Fruit fly (Drosophila melanogaster) whole organism, embryonic: ENCODE measurements around the gene CG43179.

Experiments
- Adf1 ChIP-seq: fragments of 200-800 bp; sonication (Bioruptor generic); IDR thresholded peaks from 2 replicates; pipeline ENCODE4 v1.3.6; 2022; ENCODE audit warnings: missing biosample characterization, missing genetic modification characterization
- B-H1 ChIP-seq: fragments of 200-800 bp; sonication (Bioruptor generic); IDR thresholded peaks from 3 replicates; pipeline ENCODE4 v1.3.6; 2022; ENCODE audit warnings: missing biosample characterization, missing genetic modification characterization
- BtbVII ChIP-seq: fragments of 200-800 bp; sonication (Bioruptor generic); optimal IDR thresholded peaks from 3 replicates; lab custom pipeline; 2017; ENCODE audit warnings: missing biosample characterization, mild to moderate bottlenecking, missing genetic modification characterization
- CG10366 ChIP-seq: fragments of 200-800 bp; sonication (Bioruptor generic); IDR thresholded peaks from 2 replicates; pipeline ENCODE4 v1.3.6; 2022; ENCODE audit warnings: missing biosample characterization, missing genetic modification characterization
- CG10565 ChIP-seq: fragments of 200-800 bp; sonication (Bioruptor generic); optimal IDR thresholded peaks from 3 replicates; lab custom pipeline; 2016; ENCODE audit warnings: missing biosample characterization, mild to moderate bottlenecking, missing genetic modification characterization
- CG11560 ChIP-seq: fragments of 200-800 bp; sonication (Bioruptor generic); IDR thresholded peaks from 3 replicates; pipeline ENCODE4 v1.3.6; 2022; ENCODE audit warnings: missing biosample characterization, missing genetic modification characterization
- CG13296 ChIP-seq: fragments of 200-800 bp; sonication (Bioruptor generic); optimal IDR thresholded peaks from 3 replicates; lab custom pipeline; 2018; ENCODE audit warnings: missing biosample characterization, mild to moderate bottlenecking, missing genetic modification characterization
- CG15514 ChIP-seq: fragments of 200-800 bp; sonication (Bioruptor generic); optimal IDR thresholded peaks from 3 replicates; lab custom pipeline; 2017; ENCODE audit warnings: missing biosample characterization, missing genetic modification characterization, mild to moderate bottlenecking, moderate library complexity, missing genetic modification reagents
- CG18011 ChIP-seq: fragments of 200-800 bp; sonication (Bioruptor generic); optimal IDR thresholded peaks from 2 replicates; lab custom pipeline; 2017; ENCODE audit warnings: missing biosample characterization, missing genetic modification characterization, mild to moderate bottlenecking, moderate library complexity, missing genotype
- CG1832 ChIP-seq: fragments of 200-800 bp; sonication (Bioruptor generic); optimal IDR thresholded peaks from 2 replicates; lab custom pipeline; 2017; ENCODE audit warnings: missing biosample characterization, mild to moderate bottlenecking, missing genetic modification characterization, inconsistent platforms
- CG2889 ChIP-seq: fragments of 200-800 bp; sonication (Bioruptor generic); IDR thresholded peaks from 3 replicates; pipeline ENCODE4 v1.3.6; 2022; ENCODE audit warnings: missing biosample characterization, missing genetic modification characterization
- CG30403 ChIP-seq: fragments of 200-800 bp; sonication (Bioruptor generic); optimal IDR thresholded peaks from 3 replicates; lab custom pipeline; 2016; ENCODE audit warnings: missing biosample characterization, missing genetic modification characterization
- CG3838 ChIP-seq: fragments of 200-800 bp; sonication (Bioruptor generic); optimal IDR thresholded peaks from 3 replicates; lab custom pipeline; 2016; ENCODE audit warnings: missing biosample characterization, missing genetic modification characterization
- CG42726 ChIP-seq: fragments of 200-800 bp; sonication (Bioruptor generic); IDR thresholded peaks from 2 replicates; pipeline ENCODE4 v1.3.6; 2022; ENCODE audit warnings: missing biosample characterization, missing genetic modification characterization; ENCODE audit not compliant: partially characterized antibody
- CG43689 ChIP-seq: fragments of 200-800 bp; sonication (Bioruptor generic); IDR thresholded peaks from 2 replicates; pipeline ENCODE4 v1.3.6; 2022; ENCODE audit warnings: missing biosample characterization, missing genetic modification characterization
- CG5953 ChIP-seq: fragments of 200-800 bp; sonication (Bioruptor generic); IDR thresholded peaks from 2 replicates; pipeline ENCODE4 v1.3.6; 2022; ENCODE audit warnings: missing biosample characterization, missing genetic modification characterization
- Deaf1 ChIP-seq: fragments of 200-800 bp; optimal IDR thresholded peaks from 3 replicates; lab custom pipeline; 2019; ENCODE audit warnings: missing biosample characterization, mild to moderate bottlenecking, missing genetic modification characterization, moderate library complexity
- Dfd ChIP-seq, 2 experiments: fragments of >200 bp; optimal IDR thresholded peaks; 2 replicates each; lab custom pipeline; 2017; ENCODE audit warnings: missing biosample characterization in 2 of 2, missing genetic modification characterization in 2 of 2
- Dip3 ChIP-seq: fragments of 200-800 bp; sonication (Bioruptor generic); optimal IDR thresholded peaks from 3 replicates; lab custom pipeline; 2016; ENCODE audit warnings: missing biosample characterization, missing genetic modification characterization
- Dp ChIP-seq: fragments of 200-800 bp; sonication (Bioruptor generic); optimal IDR thresholded peaks from 2 replicates; lab custom pipeline; 2018; ENCODE audit warnings: missing biosample characterization, mild to moderate bottlenecking, missing genetic modification characterization, moderate library complexity
- Fer1 ChIP-seq: fragments of 200-800 bp; sonication (Bioruptor generic); optimal IDR thresholded peaks from 2 replicates; lab custom pipeline; 2017; ENCODE audit warnings: missing biosample characterization, mild to moderate bottlenecking, missing genetic modification characterization
- Hmr ChIP-seq: fragments of 200-800 bp; sonication (Bioruptor generic); optimal IDR thresholded peaks from 3 replicates; lab custom pipeline; 2017; ENCODE audit warnings: mild to moderate bottlenecking, missing biosample characterization, missing genetic modification reagents, missing genetic modification characterization
- Hsf ChIP-seq: fragments of 200-800 bp; sonication (Bioruptor generic); optimal IDR thresholded peaks from 3 replicates; lab custom pipeline; 2016; ENCODE audit warnings: missing biosample characterization, missing genetic modification characterization
- Lim3 ChIP-seq: fragments of 200-800 bp; sonication (Bioruptor generic); IDR thresholded peaks from 2 replicates; pipeline ENCODE4 v1.3.6; 2022; ENCODE audit warnings: missing biosample characterization, missing genetic modification characterization
- Lpt ChIP-seq: fragments of >200 bp; optimal IDR thresholded peaks from 2 replicates; lab custom pipeline; 2018; ENCODE audit warnings: missing biosample characterization, missing genetic modification characterization
- PHDP ChIP-seq: fragments of 200-800 bp; sonication (Bioruptor generic); optimal IDR thresholded peaks from 3 replicates; lab custom pipeline; 2018; ENCODE audit warnings: missing biosample characterization, mild to moderate bottlenecking, missing genetic modification characterization, moderate library complexity
- Ptx1 ChIP-seq: fragments of 200-800 bp; sonication (Bioruptor generic); IDR thresholded peaks from 2 replicates; pipeline ENCODE4 v1.3.6; 2022; ENCODE audit warnings: missing biosample characterization, missing genetic modification characterization
- Sin3A ChIP-seq: fragments of >200 bp; optimal IDR thresholded peaks from 2 replicates; lab custom pipeline; 2018
- Sox100B ChIP-seq: fragments of 200-800 bp; sonication (Bioruptor generic); optimal IDR thresholded peaks from 3 replicates; lab custom pipeline; 2018; ENCODE audit warnings: missing biosample characterization, mild to moderate bottlenecking, missing genetic modification characterization
- amos ChIP-seq: fragments of 200-800 bp; sonication (Bioruptor generic); IDR thresholded peaks from 2 replicates; pipeline ENCODE4 v1.3.6; 2022; ENCODE audit warnings: missing biosample characterization, missing genetic modification characterization; ENCODE audit not compliant: partially characterized antibody
- aop ChIP-seq: fragments of 200-800 bp; sonication (Bioruptor generic); IDR thresholded peaks from 2 replicates; pipeline ENCODE4 v1.3.6; 2022; ENCODE audit warnings: missing biosample characterization, missing genetic modification characterization
- ato ChIP-seq: fragments of 200-800 bp; sonication (Bioruptor generic); IDR thresholded peaks from 2 replicates; pipeline ENCODE4 v1.3.6; 2022; ENCODE audit warnings: missing biosample characterization, missing genetic modification characterization; ENCODE audit not compliant: partially characterized antibody
- dimm ChIP-seq: fragments of 200-800 bp; sonication (Bioruptor generic); IDR thresholded peaks from 2 replicates; pipeline ENCODE4 v1.3.6; 2022; ENCODE audit warnings: missing biosample characterization, missing genetic modification characterization
- dpn ChIP-seq, 2 experiments: fragments of 200-800 bp; sonication (Bioruptor generic); optimal IDR thresholded peaks; 3 replicates each; lab custom pipeline; 2016; ENCODE audit warnings: missing biosample characterization in 2 of 2, missing genetic modification characterization in 2 of 2
- ftz-f1 ChIP-seq: fragments of 200-800 bp; sonication (Bioruptor generic); optimal IDR thresholded peaks from 2 replicates; lab custom pipeline; 2016; ENCODE audit warnings: missing biosample characterization, missing genetic modification characterization
- gcm2 ChIP-seq: fragments of 200-800 bp; sonication (Bioruptor generic); optimal IDR thresholded peaks from 2 replicates; lab custom pipeline; 2016; ENCODE audit warnings: missing biosample characterization, missing genetic modification characterization
- gro ChIP-seq: fragments of 200-800 bp; sonication (Bioruptor generic); optimal IDR thresholded peaks from 2 replicates; lab custom pipeline; 2016; ENCODE audit warnings: missing biosample characterization, missing genetic modification characterization
- hbn ChIP-seq: fragments of 200-800 bp; sonication (Bioruptor generic); IDR thresholded peaks from 2 replicates; pipeline ENCODE4 v1.3.6; 2022; ENCODE audit warnings: missing biosample characterization, missing genetic modification characterization; ENCODE audit not compliant: partially characterized antibody
- hth ChIP-seq: fragments of >200 bp; optimal IDR thresholded peaks from 2 replicates; lab custom pipeline; 2017; ENCODE audit warnings: inconsistent platforms
- ind ChIP-seq: fragments of 200-800 bp; sonication (Bioruptor generic); optimal IDR thresholded peaks from 3 replicates; lab custom pipeline; 2016; ENCODE audit warnings: missing biosample characterization, missing genetic modification characterization
- lab ChIP-seq: fragments of 200-800 bp; sonication (Bioruptor generic); optimal IDR thresholded peaks from 3 replicates; lab custom pipeline; 2017; ENCODE audit warnings: missing biosample characterization, missing genetic modification characterization, mild to moderate bottlenecking, moderate library complexity, missing genetic modification reagents
- lilli ChIP-seq: fragments of 200-800 bp; sonication (Bioruptor generic); optimal IDR thresholded peaks from 3 replicates; lab custom pipeline; 2016; ENCODE audit warnings: missing biosample characterization, missing genetic modification characterization
- lov ChIP-seq, 2 experiments: fragments of 200-800 bp in 1 of 2; fragments of >200 bp in 1 of 2; sonication (Bioruptor generic) in 1 of 2; IDR thresholded peaks in 1 of 2; optimal IDR thresholded peaks in 1 of 2; 2 replicates in 1 of 2; 3 replicates in 1 of 2; pipeline versions ENCODE4 v1.3.6 to Lab custom; 2017 to 2022; ENCODE audit warnings: missing biosample characterization in 1 of 2, missing genetic modification characterization in 1 of 2
- odd ChIP-seq: fragments of 200-800 bp; sonication (Bioruptor generic); optimal IDR thresholded peaks from 2 replicates; lab custom pipeline; 2017; ENCODE audit warnings: missing biosample characterization, mild to moderate bottlenecking, missing genetic modification characterization
- otp ChIP-seq: fragments of 200-800 bp; sonication (Bioruptor generic); IDR thresholded peaks from 3 replicates; pipeline ENCODE4, ENCODE4 v1.3.6; 2022; ENCODE audit warnings: missing biosample characterization, missing genetic modification characterization
- salm ChIP-seq: fragments of 200-800 bp; sonication (Bioruptor generic); optimal IDR thresholded peaks from 2 replicates; lab custom pipeline; 2018; ENCODE audit warnings: missing biosample characterization, mild to moderate bottlenecking, missing genetic modification characterization
- sim ChIP-seq: fragments of 200-800 bp; sonication (Bioruptor generic); IDR thresholded peaks from 2 replicates; pipeline ENCODE4 v1.3.6; 2022; ENCODE audit warnings: missing biosample characterization, missing genetic modification characterization
- trh ChIP-seq: fragments of 200-800 bp; sonication (Bioruptor generic); optimal IDR thresholded peaks from 2 replicates; lab custom pipeline; 2016; ENCODE audit warnings: missing biosample characterization, missing genetic modification characterization
- tup ChIP-seq: fragments of 200-800 bp; sonication (Bioruptor generic); optimal IDR thresholded peaks from 2 replicates; lab custom pipeline; 2016; ENCODE audit warnings: missing biosample characterization, mild to moderate bottlenecking, missing genetic modification characterization, moderate library complexity
- zen2 ChIP-seq: fragments of 200-800 bp; sonication (Bioruptor generic); IDR thresholded peaks from 3 replicates; pipeline ENCODE4 v1.3.6; 2022; ENCODE audit warnings: missing biosample characterization, missing genetic modification characterization; ENCODE audit not compliant: partially characterized antibody

Gene CG43179

dm6 chr3R:14283754-14284421, 28.0 kb downstream of the CG43179 start (continued):
- peak; percentile 99 for TF ChIP-seq Hsf (GFP tag; lab: Kevin White, UChicago)
- peak; percentile 98 for TF ChIP-seq Sox100B (GFP tag; lab: Kevin White, UChicago)
- TF ChIP-seq dimm: no peak
- peak; percentile 98 for TF ChIP-seq BtbVII (GFP tag; lab: Kevin White, UChicago)
- peak; percentile 99 for TF ChIP-seq lab (GFP tag; lab: Kevin White, UChicago)
- peak; percentile 98 for TF ChIP-seq trh (GFP tag; lab: Kevin White, UChicago)
- peak; percentile 98 for TF ChIP-seq lilli (GFP tag; lab: Kevin White, UChicago)
- TF ChIP-seq hth (lab: Kevin White, UChicago): no peak
- peak; percentile 98 for TF ChIP-seq ind
- TF ChIP-seq CG5953: no peak
- no peak for TF ChIP-seq Sin3A
- no peak for TF ChIP-seq lov (optimal IDR thresholded peaks at IDR 0.05; lab: Kevin White, UChicago)
- no peak for TF ChIP-seq lov (GFP tag; IDR thresholded peaks at IDR 0.05; lab: Robert Waterston, UW)
- no peak for TF ChIP-seq Lim3 (GFP tag; lab: Robert Waterston, UW)
- TF ChIP-seq amos (GFP tag; lab: Robert Waterston, UW): no peak
- TF ChIP-seq CG11560 (tag; lab: Robert Waterston, UW): no peak
- TF ChIP-seq CG13296 (GFP tag; lab: Kevin White, UChicago): peak; percentile 97
- peak; percentile 90 for TF ChIP-seq Deaf1 (tag; lab: Kevin White, UChicago)
- TF ChIP-seq Dp: peak; percentile 27
- no peak for TF ChIP-seq sim (GFP tag; lab: Robert Waterston, UW)
- TF ChIP-seq ato (GFP tag; lab: Robert Waterston, UW): no peak
- TF ChIP-seq hbn: no peak
- TF ChIP-seq Dip3 (GFP tag; lab: Kevin White, UChicago): peak; percentile 95
- no peak for TF ChIP-seq Adf1
- no peak for TF ChIP-seq CG1832 (GFP tag; lab: Kevin White, UChicago)
- TF ChIP-seq B-H1 (GFP tag; lab: Robert Waterston, UW): no peak
- TF ChIP-seq salm (tag; lab: Kevin White, UChicago): peak; percentile 98
- peak; percentile 96 for TF ChIP-seq CG3838 (GFP tag; lab: Kevin White, UChicago)
- TF ChIP-seq gcm2 (GFP tag; lab: Kevin White, UChicago): peak; percentile 95
- peak; percentile 96 to 98 for TF ChIP-seq dpn (GFP tag; optimal IDR thresholded peaks at IDR 0.05; lab: Kevin White, UChicago)
- peak; percentile 99 for TF ChIP-seq CG30403 (GFP tag; lab: Kevin White, UChicago)
- TF ChIP-seq ftz-f1 (GFP tag; lab: Kevin White, UChicago): peak; percentile 49
- no peak for TF ChIP-seq CG42726 (GFP tag; lab: Robert Waterston, UW)
- TF ChIP-seq odd (GFP tag; lab: Kevin White, UChicago): peak; percentile 97
- no peak for TF ChIP-seq aop (GFP tag; lab: Robert Waterston, UW)
- TF ChIP-seq CG10565: peak; percentile 90
- peak; percentile 99 for TF ChIP-seq Hmr (GFP tag; lab: Kevin White, UChicago)
- peak; percentile 93 for TF ChIP-seq CG15514
- no peak for TF ChIP-seq Lpt (GFP tag; lab: Kevin White, UChicago)
- no peak for TF ChIP-seq zen2 (GFP tag; lab: Robert Waterston, UW)
- no peak for TF ChIP-seq Ptx1 (GFP tag; lab: Robert Waterston, UW)
- no peak for TF ChIP-seq CG10366 (GFP tag; lab: Robert Waterston, UW)
- TF ChIP-seq Fer1 (GFP tag; lab: Kevin White, UChicago): peak; percentile 98
- no peak for TF ChIP-seq CG2889 (GFP tag; lab: Robert Waterston, UW)
- TF ChIP-seq Dfd (GFP tag; optimal IDR thresholded peaks at IDR 0.05; lab: Kevin White, UChicago): peak in 1 of 2 experiments; percentile 89
- no peak for TF ChIP-seq CG43689
- TF ChIP-seq CG18011 (GFP tag; lab: Kevin White, UChicago): peak; percentile 90
- TF ChIP-seq gro (GFP tag; lab: Kevin White, UChicago): peak; percentile 94
- peak; percentile 99 for TF ChIP-seq PHDP (tag; lab: Kevin White, UChicago)
- no peak for TF ChIP-seq otp (GFP tag; lab: Robert Waterston, UW)
- peak; percentile 95 for TF ChIP-seq tup (GFP tag; lab: Kevin White, UChicago)
